Fruit fly (Drosophila melanogaster) whole organism, embryonic: ENCODE measurements around the gene CG33191.

Source experiments
- Antp ChIP-seq: fragments of 200-800 bp; sonication (Bioruptor generic); optimal IDR thresholded peaks from 3 replicates; lab custom pipeline; 2016; ENCODE audit warnings: missing biosample characterization, missing genetic modification characterization
- Awh ChIP-seq: fragments of 200-800 bp; sonication (Bioruptor generic); IDR thresholded peaks from 2 replicates; pipeline ENCODE4, ENCODE4 v1.3.6; 2022; ENCODE audit warnings: missing biosample characterization, missing genetic modification characterization
- BEAF-32 ChIP-seq: fragments of 200-800 bp; sonication (Bioruptor generic); optimal IDR thresholded peaks from 3 replicates; lab custom pipeline; 2017; ENCODE audit warnings: missing biosample characterization, missing genetic modification characterization, mild to moderate bottlenecking, moderate library complexity, missing genetic modification reagents
- CG11695 ChIP-seq: fragments of 200-800 bp; sonication (Bioruptor generic); IDR thresholded peaks from 3 replicates; pipeline ENCODE4 v1.3.6; 2022; ENCODE audit warnings: missing biosample characterization, missing genetic modification characterization
- CG13287 ChIP-seq: fragments of 200-800 bp; sonication (Bioruptor generic); IDR thresholded peaks from 2 replicates; pipeline ENCODE4 v1.3.6; 2022; ENCODE audit warnings: missing biosample characterization, missing genetic modification characterization; ENCODE audit not compliant: partially characterized antibody
- CG13775 ChIP-seq: fragments of 200-800 bp; sonication (Bioruptor generic); optimal IDR thresholded peaks from 3 replicates; lab custom pipeline; 2017; ENCODE audit warnings: missing biosample characterization, mild to moderate bottlenecking, missing genetic modification characterization
- CG15479 ChIP-seq: fragments of 200-800 bp; sonication (Bioruptor generic); optimal IDR thresholded peaks from 3 replicates; lab custom pipeline; 2019; ENCODE audit warnings: missing biosample characterization, mild to moderate bottlenecking, missing genetic modification characterization, moderate library complexity
- CG1602 ChIP-seq: fragments of 200-800 bp; sonication (Bioruptor generic); optimal IDR thresholded peaks from 3 replicates; lab custom pipeline; 2016; ENCODE audit warnings: missing biosample characterization, missing genetic modification characterization
- CG1832 ChIP-seq: fragments of 200-800 bp; sonication (Bioruptor generic); optimal IDR thresholded peaks from 2 replicates; lab custom pipeline; 2017; ENCODE audit warnings: missing biosample characterization, mild to moderate bottlenecking, missing genetic modification characterization, inconsistent platforms
- CG2712 ChIP-seq: fragments of 200-800 bp; optimal IDR thresholded peaks from 3 replicates; lab custom pipeline; 2019; ENCODE audit warnings: missing biosample characterization, mild to moderate bottlenecking, missing genetic modification characterization, moderate library complexity
- CG30403 ChIP-seq: fragments of 200-800 bp; sonication (Bioruptor generic); optimal IDR thresholded peaks from 3 replicates; lab custom pipeline; 2016; ENCODE audit warnings: missing biosample characterization, missing genetic modification characterization
- CG34224 ChIP-seq: fragments of 200-800 bp; sonication (Bioruptor generic); IDR thresholded peaks from 3 replicates; pipeline ENCODE4 v1.3.6; 2022; ENCODE audit warnings: missing biosample characterization, missing genetic modification characterization; ENCODE audit not compliant: partially characterized antibody
- CG34376 ChIP-seq: fragments of 200-800 bp; sonication (Bioruptor generic); optimal IDR thresholded peaks from 2 replicates; lab custom pipeline; 2018; ENCODE audit warnings: missing biosample characterization, mild to moderate bottlenecking, missing genetic modification characterization
- CG4424 ChIP-seq: fragments of 200-800 bp; sonication (Bioruptor generic); optimal IDR thresholded peaks from 3 replicates; lab custom pipeline; 2016; ENCODE audit warnings: missing biosample characterization, missing genetic modification characterization
- CG4707 ChIP-seq: fragments of 200-800 bp; sonication (Bioruptor generic); optimal IDR thresholded peaks from 2 replicates; lab custom pipeline; 2018; ENCODE audit warnings: missing biosample characterization, mild to moderate bottlenecking, missing genetic modification characterization, moderate library complexity
- CG6175 ChIP-seq: fragments of 200-800 bp; sonication (Bioruptor generic); IDR thresholded peaks from 3 replicates; pipeline ENCODE4 v1.3.6; 2022; ENCODE audit warnings: missing biosample characterization, missing genetic modification characterization
- CG7357 ChIP-seq: fragments of 200-800 bp; sonication (Bioruptor generic); IDR thresholded peaks from 3 replicates; pipeline ENCODE4 v1.3.6; 2022; ENCODE audit warnings: missing biosample characterization, missing genetic modification characterization
- CG7987 ChIP-seq: fragments of 200-800 bp; sonication (Bioruptor generic); optimal IDR thresholded peaks from 2 replicates; lab custom pipeline; 2018; ENCODE audit warnings: missing biosample characterization, mild to moderate bottlenecking, missing genetic modification characterization, moderate library complexity
- CG8089 ChIP-seq: fragments of 200-800 bp; sonication (Bioruptor generic); optimal IDR thresholded peaks from 3 replicates; lab custom pipeline; 2016; ENCODE audit warnings: missing biosample characterization, missing genetic modification characterization
- Dfd ChIP-seq, 2 experiments: fragments of >200 bp; optimal IDR thresholded peaks; 2 replicates each; lab custom pipeline; 2017; ENCODE audit warnings: missing biosample characterization in 2 of 2, missing genetic modification characterization in 2 of 2
- Doc2 ChIP-seq: fragments of 200-800 bp; sonication (Bioruptor generic); IDR thresholded peaks from 2 replicates; pipeline ENCODE4 v1.3.6; 2022; ENCODE audit warnings: missing biosample characterization, missing genetic modification characterization
- ERR ChIP-seq: fragments of 200-800 bp; sonication (Bioruptor generic); optimal IDR thresholded peaks from 2 replicates; lab custom pipeline; 2016; ENCODE audit warnings: missing biosample characterization, missing genetic modification characterization
- Ets97D ChIP-seq: fragments of 200-800 bp; sonication (Bioruptor generic); optimal IDR thresholded peaks from 3 replicates; lab custom pipeline; 2016; ENCODE audit warnings: missing biosample characterization, missing genetic modification characterization
- Jarid2 ChIP-seq: fragments of 200-800 bp; sonication (Bioruptor generic); optimal IDR thresholded peaks from 3 replicates; lab custom pipeline; 2017; ENCODE audit warnings: mild to moderate bottlenecking, missing biosample characterization, missing genetic modification reagents, missing genetic modification characterization
- Pdp1 ChIP-seq, 2 experiments: fragments of 200-800 bp; sonication (Bioruptor generic); optimal IDR thresholded peaks; 3 replicates each; lab custom pipeline; 2016; ENCODE audit warnings: missing biosample characterization in 2 of 2, missing genetic modification characterization in 2 of 2, mild to moderate bottlenecking in 1 of 2, moderate library complexity in 1 of 2
- YL-1 ChIP-seq: fragments of 200-800 bp; sonication (Bioruptor generic); optimal IDR thresholded peaks from 3 replicates; lab custom pipeline; 2017; ENCODE audit warnings: missing biosample characterization, mild to moderate bottlenecking, missing genetic modification characterization
- abd-A ChIP-seq: fragments of 200-800 bp; sonication (Bioruptor generic); optimal IDR thresholded peaks from 3 replicates; lab custom pipeline; 2019; ENCODE audit warnings: missing biosample characterization, mild to moderate bottlenecking, missing genetic modification characterization, moderate library complexity
- ara ChIP-seq: fragments of 200-800 bp; sonication (Bioruptor generic); IDR thresholded peaks from 2 replicates; pipeline ENCODE4 v1.3.6; 2022; ENCODE audit warnings: missing biosample characterization, missing genetic modification characterization
- bcd ChIP-seq: fragments of 200-800 bp; sonication (Bioruptor generic); optimal IDR thresholded peaks from 2 replicates; lab custom pipeline; 2017; ENCODE audit warnings: missing biosample characterization, mild to moderate bottlenecking, missing genetic modification characterization
- bowl ChIP-seq: fragments of 200-800 bp; sonication (Bioruptor generic); IDR thresholded peaks from 2 replicates; pipeline ENCODE4 v1.3.6; 2022; ENCODE audit warnings: missing biosample characterization, missing genetic modification characterization
- chinmo ChIP-seq: fragments of 200-800 bp; sonication (Bioruptor generic); IDR thresholded peaks from 4 replicates; pipeline ENCODE4 v1.3.6; 2022; ENCODE audit warnings: missing biosample characterization, missing genetic modification characterization; ENCODE audit not compliant: partially characterized antibody
- crol ChIP-seq: fragments of 200-800 bp; sonication (Bioruptor generic); IDR thresholded peaks from 2 replicates; pipeline ENCODE4 v1.3.6; 2022; ENCODE audit warnings: missing biosample characterization, missing genetic modification characterization
- emc ChIP-seq: fragments of 200-800 bp; sonication (Bioruptor generic); optimal IDR thresholded peaks from 2 replicates; lab custom pipeline; 2016; ENCODE audit warnings: missing biosample characterization, missing genetic modification characterization
- fd96Cb ChIP-seq: fragments of 200-800 bp; sonication (Bioruptor generic); optimal IDR thresholded peaks from 2 replicates; lab custom pipeline; 2018; ENCODE audit warnings: missing biosample characterization, mild to moderate bottlenecking, missing genetic modification characterization, moderate library complexity
- gcm2 ChIP-seq: fragments of 200-800 bp; sonication (Bioruptor generic); optimal IDR thresholded peaks from 2 replicates; lab custom pipeline; 2016; ENCODE audit warnings: missing biosample characterization, missing genetic modification characterization
- gem ChIP-seq: fragments of 200-800 bp; sonication (Bioruptor generic); optimal IDR thresholded peaks from 2 replicates; lab custom pipeline; 2019; ENCODE audit warnings: missing biosample characterization, mild to moderate bottlenecking, missing genetic modification characterization, moderate library complexity
- gsb-n ChIP-seq: fragments of 200-800 bp; sonication (Bioruptor generic); optimal IDR thresholded peaks from 3 replicates; lab custom pipeline; 2018; ENCODE audit warnings: missing biosample characterization, mild to moderate bottlenecking, missing genetic modification characterization
- lilli ChIP-seq: fragments of 200-800 bp; sonication (Bioruptor generic); optimal IDR thresholded peaks from 3 replicates; lab custom pipeline; 2016; ENCODE audit warnings: missing biosample characterization, missing genetic modification characterization
- lola ChIP-seq, 3 experiments: fragments of >200 bp in 2 of 3; fragments of 200-800 bp in 1 of 3; sonication (Bioruptor generic) in 1 of 3; optimal IDR thresholded peaks; 2 replicates each; lab custom pipeline; 2017 to 2019; ENCODE audit warnings: missing biosample characterization in 3 of 3, missing genetic modification characterization in 3 of 3, mild to moderate bottlenecking in 1 of 3, moderate library complexity in 1 of 3
- pum ChIP-seq: fragments of 200-800 bp; sonication (Bioruptor generic); optimal IDR thresholded peaks from 2 replicates; lab custom pipeline; 2016; ENCODE audit warnings: missing biosample characterization, missing genetic modification characterization
- row ChIP-seq: fragments of 200-800 bp; sonication (Bioruptor generic); IDR thresholded peaks from 3 replicates; pipeline ENCODE4 v1.3.6; 2022; ENCODE audit warnings: missing biosample characterization, missing genetic modification characterization
- run ChIP-seq: fragments of 200-800 bp; sonication (Bioruptor generic); optimal IDR thresholded peaks from 3 replicates; lab custom pipeline; 2018; ENCODE audit warnings: missing biosample characterization, mild to moderate bottlenecking, missing genetic modification characterization
- schlank ChIP-seq: fragments of 200-800 bp; sonication (Bioruptor generic); optimal IDR thresholded peaks from 2 replicates; lab custom pipeline; 2018; ENCODE audit warnings: missing biosample characterization, mild to moderate bottlenecking, missing genetic modification characterization
- sim ChIP-seq: fragments of 200-800 bp; sonication (Bioruptor generic); IDR thresholded peaks from 2 replicates; pipeline ENCODE4 v1.3.6; 2022; ENCODE audit warnings: missing biosample characterization, missing genetic modification characterization
- sqz ChIP-seq: fragments of 200-800 bp; sonication (Bioruptor generic); optimal IDR thresholded peaks from 3 replicates; lab custom pipeline; 2018; ENCODE audit warnings: missing biosample characterization, mild to moderate bottlenecking, missing genetic modification characterization
- trh ChIP-seq: fragments of 200-800 bp; sonication (Bioruptor generic); optimal IDR thresholded peaks from 2 replicates; lab custom pipeline; 2016; ENCODE audit warnings: missing biosample characterization, missing genetic modification characterization

CG33191 gene

dm6 chr3R:8798332-8798731, 18.6 kb upstream of the CG33191 start (continued):
- TF ChIP-seq emc, result no peak
- TF ChIP-seq lola (GFP tag; optimal IDR thresholded peaks at IDR 0.05; lab: Kevin White, UChicago), result no peak
- no peak for TF ChIP-seq bcd (GFP tag; lab: Kevin White, UChicago)
- TF ChIP-seq BEAF-32 (GFP tag; lab: Kevin White, UChicago), result no peak
- no peak for TF ChIP-seq Dfd (GFP tag; optimal IDR thresholded peaks at IDR 0.05; lab: Kevin White, UChicago)
- TF ChIP-seq ERR (GFP tag; lab: Kevin White, UChicago), result no peak
- TF ChIP-seq Doc2, result no peak
- no peak for TF ChIP-seq gcm2 (GFP tag; lab: Kevin White, UChicago)
- no peak for TF ChIP-seq Awh (GFP tag; lab: Robert Waterston, UW)
- TF ChIP-seq trh, result no peak
- TF ChIP-seq, all 482 proteins: peak for 11

DNA sequence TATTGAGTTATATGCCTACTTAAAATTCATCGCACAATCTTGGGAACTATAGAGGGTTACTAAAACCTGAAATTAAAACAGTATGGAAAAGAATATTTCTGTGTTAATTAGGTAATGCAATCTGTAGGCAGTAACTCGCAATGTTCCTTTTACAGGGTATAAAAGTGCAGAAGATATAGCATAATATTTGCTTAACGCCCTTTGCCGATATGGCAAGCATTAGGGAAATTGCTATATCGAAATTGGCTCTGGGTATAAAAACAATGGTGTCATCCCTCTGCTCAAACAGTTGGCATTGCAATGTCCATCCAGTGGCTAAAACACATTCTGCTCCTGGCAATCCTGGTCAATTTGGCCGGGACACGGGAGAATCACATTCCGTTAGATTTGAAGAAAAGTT, 14.7 kb upstream of the CG33191 start, which contains the start of gene Ir85a:
Gene Ir85a (plus strand): TSS at position 301 of the 400 bp plus-strand sequence.
- TF ChIP-seq CG30403 (no peak), Antp (GFP tag; lab: Kevin White, UChicago) (no peak), gsb-n (tag; lab: Kevin White, UChicago) (no peak), lilli (GFP tag; lab: Kevin White, UChicago) (no peak), abd-A (no peak), pum (GFP tag; lab: Kevin White, UChicago) (no peak), Ets97D (no peak), schlank (tag; lab: Kevin White, UChicago) (no peak), CG2712 (no peak), sim (GFP tag; lab: Robert Waterston, UW) (no peak), CG1602 (GFP tag; lab: Kevin White, UChicago) (no peak), CG4707 (GFP tag; lab: Kevin White, UChicago) (no peak), lola (GFP tag; optimal IDR thresholded peaks at IDR 0.05; lab: Kevin White, UChicago) (no peak), CG34376 (GFP tag; lab: Kevin White, UChicago) (no peak), fd96Cb (tag; lab: Kevin White, UChicago) (no peak), row (GFP tag; lab: Robert Waterston, UW) (no peak), bowl (no peak)

- TF ChIP-seq crol (GFP tag; lab: Robert Waterston, UW) (peak; percentile 49), YL-1 (GFP tag; lab: Kevin White, UChicago) (no peak), CG6175 (GFP tag; lab: Robert Waterston, UW) (0 out of 3 replicates have a peak, but pooled peaks have one; percentile 32), chinmo (GFP tag; lab: Robert Waterston, UW) (peak; percentile 64; the same call in 3 of the 4 replicates), Pdp1 (GFP tag; optimal IDR thresholded peaks at IDR 0.05; lab: Kevin White, UChicago) (peak in 1 of 2 experiments; percentile 23), CG34224 (no peak), ara (GFP tag; lab: Robert Waterston, UW) (0 out of 2 replicates have a peak, but pooled peaks have one; percentile 9), CG7357 (no peak)
Measured at dm6 chr3R:8793726-8794125, 14.0 kb upstream of the CG33191 start.

- TF ChIP-seq run (no peak), CG15479 (GFP tag; lab: Kevin White, UChicago) (peak; percentile 37), CG8089 (no peak), CG11695 (GFP tag; lab: Robert Waterston, UW) (no peak), CG4424 (no peak), sqz (GFP tag; lab: Kevin White, UChicago) (peak; percentile 64), CG4707 (GFP tag; lab: Kevin White, UChicago) (no peak), CG13775 (GFP tag; lab: Kevin White, UChicago) (no peak), CG1832 (peak; percentile 54), CG13287 (no peak), Jarid2 (GFP tag; lab: Kevin White, UChicago) (peak; percentile 62), gem (tag; lab: Kevin White, UChicago) (no peak), CG7987 (GFP tag; lab: Kevin White, UChicago) (no peak)
Measured at dm6 chr3R:8792463-8793175, 12.9 kb upstream of the CG33191 start.
